Worm (Caenorhabditis elegans) whole organism, late embryonic: ENCODE data around the gene srh-300.

Experiments used
- C08G9.2 ChIP-seq: sonication (generic microtip); optimal IDR thresholded peaks from 2 replicates; lab custom pipeline; 2016; ENCODE audit warnings: mild to moderate bottlenecking, missing genetic modification characterization, moderate library complexity, missing compliant biosample characterization
- ama-1 ChIP-seq: fragments of 150-350 bp; optimal IDR thresholded peaks from 2 replicates; lab custom pipeline; 2014
- ceh-14 ChIP-seq: sonication (generic microtip); optimal IDR thresholded peaks from 2 replicates; lab custom pipeline; 2016; ENCODE audit warnings: missing genotype, missing genetic modification characterization, missing compliant biosample characterization
- npax-4 ChIP-seq: sonication (generic microtip); optimal IDR thresholded peaks from 2 replicates; lab custom pipeline; 2016; ENCODE audit warnings: missing genetic modification characterization, missing compliant biosample characterization
- pag-3 ChIP-seq: sonication (generic microtip); optimal IDR thresholded peaks from 2 replicates; lab custom pipeline; 2016; ENCODE audit warnings: missing compliant biosample characterization, missing genetic modification characterization, borderline replicate concordance
- pha-4 ChIP-seq: fragments of 150-350 bp; optimal IDR thresholded peaks from 2 replicates; lab custom pipeline; 2018; ENCODE audit warnings: missing biosample characterization, missing genetic modification reagents, missing genetic modification characterization
- syd-9 ChIP-seq: sonication (generic microtip); optimal IDR thresholded peaks from 2 replicates; lab custom pipeline; 2016; ENCODE audit warnings: mild to moderate bottlenecking, missing genetic modification characterization, moderate library complexity, missing compliant biosample characterization
- unc-55 ChIP-seq: sonication (generic microtip); optimal IDR thresholded peaks from 2 replicates; lab custom pipeline; 2017; ENCODE audit warnings: missing biosample characterization, missing genetic modification reagents, missing genetic modification characterization
- unc-86 ChIP-seq: sonication (generic microtip); optimal IDR thresholded peaks from 2 replicates; lab custom pipeline; 2016; ENCODE audit warnings: missing genetic modification characterization, missing compliant biosample characterization
- ztf-16 ChIP-seq: sonication (generic microtip); optimal IDR thresholded peaks from 2 replicates; lab custom pipeline; 2017; ENCODE audit warnings: missing genetic modification characterization, missing compliant biosample characterization

ce11 chrV:17828310-17828709 is 6.4 kb downstream of the srh-300 start, which contains the start of gene srh-304:
- TF ChIP-seq C08G9.2 (tag; lab: Kevin White, UChicago) = no peak
- no peak for TF ChIP-seq ceh-14 (tag; lab: Kevin White, UChicago)
- no peak for TF ChIP-seq unc-86
- TF ChIP-seq ama-1 (lab: Kevin White, UChicago) = no peak
- no peak for TF ChIP-seq npax-4 (tag; lab: Kevin White, UChicago)
- TF ChIP-seq pag-3 (tag; lab: Kevin White, UChicago) = no peak
- no peak for TF ChIP-seq ztf-16
- TF ChIP-seq unc-55 (GFP tag; lab: Kevin White, UChicago) = no peak
- no peak for TF ChIP-seq syd-9 (tag; lab: Kevin White, UChicago)
- TF ChIP-seq pha-4 (tag; lab: Kevin White, UChicago) = no peak
